Worm (Caenorhabditis elegans): ENCODE results near the gene T04F3.4.

Gene T04F3.4

DNA sequence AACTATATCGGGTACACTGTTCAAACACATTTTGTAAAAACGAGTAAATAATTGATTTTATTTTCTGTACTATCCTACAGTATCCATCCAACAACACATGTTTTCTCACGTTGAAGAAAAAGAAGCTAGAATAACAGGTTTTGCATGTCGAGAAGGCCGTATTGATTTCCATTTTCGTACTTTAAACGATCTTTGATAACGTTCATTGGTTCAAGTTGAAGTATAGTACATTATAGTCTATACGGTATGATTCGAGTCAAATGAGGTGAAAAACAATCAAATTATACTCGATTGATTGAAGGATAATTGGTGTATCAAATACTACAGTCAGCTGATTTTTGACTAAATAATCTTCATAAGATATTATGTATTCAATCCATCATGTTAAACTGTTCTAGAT, 37.6 kb upstream of the T04F3.4 start:
- TF ChIP-seq mdl-1 (tag; optimal IDR thresholded peaks at IDR 0.05) (peak; percentile 2), nhr-25 (tag; optimal IDR thresholded peaks at IDR 0.05) (peak; percentile 50), pqm-1 (tag; optimal IDR thresholded peaks at IDR 0.05) (no peak), nhr-43 (tag; optimal IDR thresholded peaks at IDR 0.05; ENCODE audit: poor library complexity, severe bottlenecking) (peak; percentile 55), nfya-1 (tag; optimal IDR thresholded peaks at IDR 0.05; ENCODE audit: insufficient read depth) (peak; percentile 36)

DNA sequence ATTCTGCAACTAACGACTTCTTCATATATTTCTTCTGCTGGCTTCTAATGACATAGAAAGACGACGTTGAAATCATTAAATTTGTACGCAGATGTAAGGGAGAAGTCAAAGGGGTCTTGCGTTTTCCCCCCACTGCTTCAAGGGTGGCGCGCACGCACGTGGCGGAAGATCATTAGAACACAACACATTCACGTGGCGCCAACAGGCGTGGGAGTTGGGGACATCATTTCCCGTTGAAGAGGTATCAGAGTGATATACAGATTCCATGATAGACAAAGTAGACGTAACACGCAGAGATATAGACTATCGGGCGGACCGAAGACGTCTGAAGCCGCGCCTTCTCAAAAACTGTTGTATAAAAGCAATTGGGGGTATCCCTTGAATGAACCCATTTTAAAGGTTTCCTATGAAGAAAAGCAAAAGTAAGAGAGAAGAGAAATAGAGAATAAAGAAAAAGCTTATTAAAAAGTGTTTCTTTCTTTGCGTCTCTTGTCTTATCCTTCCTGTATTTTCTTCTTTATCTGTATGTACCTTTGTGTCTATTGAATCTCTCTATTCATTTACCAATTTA, 36.5 kb upstream of the T04F3.4 start:
- TF ChIP-seq nhr-76 (tag; optimal IDR thresholded peaks at IDR 0.05) (peak; percentile 35), ama-1 (optimal IDR thresholded peaks at IDR 0.05) (no peak), ztf-4 (tag; optimal IDR thresholded peaks at IDR 0.05) (peak; percentile 55), R02D3.7 (tag; optimal IDR thresholded peaks at IDR 0.05) (peak; percentile 0), lsy-12 (tag; optimal IDR thresholded peaks at IDR 0.05) (peak; percentile 53), nhr-23 (tag; optimal IDR thresholded peaks at IDR 0.05) (peak; percentile 98), ceh-28 (tag; optimal IDR thresholded peaks at IDR 0.05) (peak; percentile 19), nhr-25 (tag; optimal IDR thresholded peaks at IDR 0.05) (peak; percentile 98), tbx-2 (tag; optimal IDR thresholded peaks at IDR 0.05) (peak; percentile 78), mml-1 (tag; optimal IDR thresholded peaks at IDR 0.05) (peak; percentile 85), pha-4 (tag; optimal IDR thresholded peaks at IDR 0.05) (no peak), aly-2 (tag; optimal IDR thresholded peaks at IDR 0.05) (no peak), nhr-43 (tag; optimal IDR thresholded peaks at IDR 0.05; ENCODE audit: poor library complexity, severe bottlenecking) (peak; percentile 99), elt-3 (tag; optimal IDR thresholded peaks at IDR 0.05) (peak in 1 of 3 experiments; percentile 49), nhr-12 (tag; optimal IDR thresholded peaks at IDR 0.05) (no peak), fos-1 (tag; optimal IDR thresholded peaks at IDR 0.05) (no peak), egl-27 (tag; optimal IDR thresholded peaks at IDR 0.05) (peak; percentile 43), nfya-1 (tag; optimal IDR thresholded peaks at IDR 0.05; ENCODE audit: insufficient read depth) (peak; percentile 46), mdl-1 (tag; optimal IDR thresholded peaks at IDR 0.05) (peak; percentile 88)

DNA sequence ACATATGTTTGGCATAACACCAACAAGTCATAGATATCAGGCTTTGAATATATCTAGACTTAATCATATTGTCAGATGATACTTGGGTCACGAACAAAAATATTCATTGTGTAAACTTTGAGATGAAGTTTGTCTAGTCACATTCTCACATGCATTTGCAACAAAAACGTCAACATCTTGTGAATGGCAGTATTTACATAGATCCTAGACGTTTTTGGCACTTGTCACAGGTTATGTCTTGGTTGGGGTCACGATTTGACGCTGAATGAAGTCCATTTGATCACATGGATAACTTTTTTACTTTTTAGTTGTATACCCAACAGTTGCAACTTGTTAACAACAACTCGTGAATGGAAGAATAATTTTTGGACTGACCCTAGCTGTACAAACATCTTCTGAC, 35.5 kb upstream of the T04F3.4 start:
- TF ChIP-seq unc-62 (GFP tag; optimal IDR thresholded peaks at IDR 0.05) (no peak), skn-1 (tag; optimal IDR thresholded peaks at IDR 0.05) (no peak), nhr-237 (tag; optimal IDR thresholded peaks at IDR 0.05) (no peak), hmg-11 (tag; optimal IDR thresholded peaks at IDR 0.05) (no peak), egl-5 (tag; optimal IDR thresholded peaks at IDR 0.05) (no peak), elt-2 (tag; optimal IDR thresholded peaks at IDR 0.05) (no peak)

DNA sequence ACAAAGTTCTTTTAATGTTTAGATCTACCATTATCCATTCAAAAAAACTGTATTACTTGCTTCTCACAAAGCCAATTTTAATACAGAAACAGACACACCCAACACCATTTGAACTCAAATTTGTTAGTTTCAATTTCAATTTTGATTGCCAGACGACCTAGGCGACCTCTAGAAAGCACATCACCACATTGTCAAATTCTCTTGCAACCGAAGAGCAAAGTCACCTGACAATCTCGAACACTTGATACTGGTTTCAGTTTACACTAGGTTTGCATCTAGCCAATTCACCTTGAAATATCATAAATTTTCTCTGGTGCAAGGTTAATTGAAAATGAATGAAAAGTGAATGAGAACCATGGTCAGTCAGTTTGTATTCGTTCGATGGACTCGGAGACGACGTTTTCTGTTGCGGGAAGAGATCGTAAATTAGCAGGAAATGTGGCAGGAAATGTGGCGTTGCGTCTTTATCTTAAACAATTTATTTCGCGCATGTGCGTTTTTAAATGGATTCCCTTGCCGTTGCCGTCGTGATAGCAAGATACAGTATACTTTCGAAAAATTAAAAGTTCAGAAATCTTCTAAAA, 34.5 kb upstream of the T04F3.4 start:
- TF ChIP-seq nhr-25 (tag; optimal IDR thresholded peaks at IDR 0.05), result peak; percentile 79
- no peak for TF ChIP-seq nhr-67 (tag; optimal IDR thresholded peaks at IDR 0.05)
- TF ChIP-seq nhr-43 (tag; optimal IDR thresholded peaks at IDR 0.05; ENCODE audit: poor library complexity, severe bottlenecking), result peak; percentile 47

DNA sequence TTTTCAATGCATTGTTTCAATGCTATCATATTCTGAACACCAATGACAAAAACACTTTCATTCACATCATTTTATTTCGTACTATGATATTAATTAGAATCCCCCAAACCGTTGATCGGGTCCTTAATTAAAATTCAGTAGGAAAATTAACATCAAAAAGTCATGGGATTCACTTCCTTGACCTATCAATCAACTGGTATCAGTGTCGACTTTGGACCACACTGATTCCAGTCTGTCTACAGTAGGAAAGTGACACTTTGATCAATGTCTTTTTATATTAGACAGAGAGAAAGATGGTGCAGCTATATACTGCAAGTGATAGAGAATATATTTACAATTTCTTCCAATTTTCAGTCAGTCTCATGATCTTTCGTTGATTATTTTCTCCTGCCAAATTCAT, 33.5 kb upstream of the T04F3.4 start:
- TF ChIP-seq jun-1 (tag; optimal IDR thresholded peaks at IDR 0.05) (peak; percentile 2), ztf-4 (tag; optimal IDR thresholded peaks at IDR 0.05) (no peak), nhr-43 (tag; optimal IDR thresholded peaks at IDR 0.05; ENCODE audit: poor library complexity, severe bottlenecking) (peak; percentile 31), nhr-23 (tag; optimal IDR thresholded peaks at IDR 0.05) (peak; percentile 37)

DNA sequence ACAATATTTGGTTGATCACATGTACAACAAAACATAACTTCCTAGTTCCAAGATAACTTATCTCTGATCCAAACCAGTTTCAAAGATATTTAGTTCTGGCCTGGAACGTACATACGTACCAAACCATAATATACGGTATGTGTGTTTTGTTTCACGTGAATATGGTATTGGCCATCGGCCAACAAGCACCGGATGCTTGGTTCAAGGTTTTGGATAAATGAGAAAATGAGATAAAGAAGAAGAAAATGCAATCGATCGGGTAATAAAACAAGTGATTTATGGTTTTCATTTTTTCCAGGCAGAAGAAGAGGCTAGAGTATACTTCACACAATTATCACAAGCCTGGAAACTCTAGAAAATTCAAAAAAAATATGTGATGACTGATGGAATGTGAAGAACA, 32.5 kb upstream of the T04F3.4 start:
- TF ChIP-seq ceh-28 (tag; optimal IDR thresholded peaks at IDR 0.05) (peak; percentile 47), nhr-25 (tag; optimal IDR thresholded peaks at IDR 0.05) (peak; percentile 23), elt-2 (tag; optimal IDR thresholded peaks at IDR 0.05) (no peak), fkh-2 (tag; optimal IDR thresholded peaks at IDR 0.05) (no peak), lin-15B (tag; optimal IDR thresholded peaks at IDR 0.05) (no peak), nhr-23 (tag; optimal IDR thresholded peaks at IDR 0.05) (peak; percentile 64), fkh-10 (GFP tag; optimal IDR thresholded peaks at IDR 0.05) (no peak), mdl-1 (tag; optimal IDR thresholded peaks at IDR 0.05) (no peak), ztf-11 (tag; optimal IDR thresholded peaks at IDR 0.05) (no peak), hmg-11 (tag; optimal IDR thresholded peaks at IDR 0.05) (no peak), elt-1 (tag; optimal IDR thresholded peaks at IDR 0.05) (no peak), daf-12 (tag; optimal IDR thresholded peaks at IDR 0.05) (no peak)

Data from whole organism, L3 larva.